Fruit fly (Drosophila melanogaster) whole organism, embryonic: ENCODE data around the gene spas.
A peak's percentile ranks its signal among the peaks of the same experiment; 100 is the strongest.

Experiments
- ATbp ChIP-seq: fragments of 200-800 bp; sonication (Bioruptor generic); optimal IDR thresholded peaks from 2 replicates; lab custom pipeline; 2017; ENCODE audit warnings: missing biosample characterization, mild to moderate bottlenecking, missing genetic modification characterization, missing genetic modification reagents
- Asciz ChIP-seq: fragments of 200-800 bp; sonication (Bioruptor generic); optimal IDR thresholded peaks from 2 replicates; lab custom pipeline; 2017; ENCODE audit warnings: missing biosample characterization, mild to moderate bottlenecking, missing genetic modification characterization, missing genetic modification reagents
- CG11695 ChIP-seq: fragments of 200-800 bp; sonication (Bioruptor generic); IDR thresholded peaks from 3 replicates; pipeline ENCODE4 v1.3.6; 2022; ENCODE audit warnings: missing biosample characterization, missing genetic modification characterization
- CG12071 ChIP-seq: fragments of 200-800 bp; sonication (Bioruptor generic); optimal IDR thresholded peaks from 3 replicates; lab custom pipeline; 2018; ENCODE audit warnings: missing biosample characterization, mild to moderate bottlenecking, missing genetic modification characterization
- CG12219 ChIP-seq: fragments of 200-800 bp; sonication (Bioruptor generic); optimal IDR thresholded peaks from 3 replicates; lab custom pipeline; 2018; ENCODE audit warnings: missing biosample characterization, mild to moderate bottlenecking, missing genetic modification characterization
- CG15514 ChIP-seq: fragments of 200-800 bp; sonication (Bioruptor generic); optimal IDR thresholded peaks from 3 replicates; lab custom pipeline; 2017; ENCODE audit warnings: missing biosample characterization, missing genetic modification characterization, mild to moderate bottlenecking, moderate library complexity, missing genetic modification reagents
- CG1603 ChIP-seq: fragments of 200-800 bp; sonication (Bioruptor generic); optimal IDR thresholded peaks from 2 replicates; lab custom pipeline; 2019; ENCODE audit warnings: missing biosample characterization, mild to moderate bottlenecking, missing genetic modification characterization, moderate library complexity
- CG16863 ChIP-seq: fragments of 200-800 bp; sonication (Bioruptor generic); optimal IDR thresholded peaks from 3 replicates; lab custom pipeline; 2016; ENCODE audit warnings: missing biosample characterization, missing genetic modification characterization
- CG17802 ChIP-seq: fragments of 200-800 bp; sonication (Bioruptor generic); optimal IDR thresholded peaks from 2 replicates; lab custom pipeline; 2018; ENCODE audit warnings: missing biosample characterization, mild to moderate bottlenecking, missing genetic modification characterization, moderate library complexity
- CG18262 ChIP-seq: fragments of 200-800 bp; optimal IDR thresholded peaks from 3 replicates; lab custom pipeline; 2019; ENCODE audit warnings: missing biosample characterization, mild to moderate bottlenecking, missing genetic modification characterization, moderate library complexity
- CG30431 ChIP-seq: fragments of 200-800 bp; sonication (Bioruptor generic); optimal IDR thresholded peaks from 2 replicates; lab custom pipeline; 2017; ENCODE audit warnings: missing biosample characterization, missing genetic modification characterization
- CG4730 ChIP-seq: fragments of 200-800 bp; sonication (Bioruptor generic); IDR thresholded peaks from 2 replicates; pipeline ENCODE4 v1.3.6; 2022; ENCODE audit warnings: missing biosample characterization, missing genetic modification characterization
- CG6854 ChIP-seq: fragments of 200-800 bp; sonication (Bioruptor generic); optimal IDR thresholded peaks from 3 replicates; lab custom pipeline; 2017; ENCODE audit warnings: missing biosample characterization, mild to moderate bottlenecking, missing genetic modification characterization
- CG8359 ChIP-seq: fragments of 200-800 bp; sonication (Bioruptor generic); optimal IDR thresholded peaks from 2 replicates; lab custom pipeline; 2017; ENCODE audit warnings: missing biosample characterization, mild to moderate bottlenecking, missing genetic modification characterization, borderline replicate concordance
- CG8944 ChIP-seq: fragments of 200-800 bp; sonication (Bioruptor generic); optimal IDR thresholded peaks from 3 replicates; lab custom pipeline; 2016; ENCODE audit warnings: missing biosample characterization, missing genetic modification characterization
- CG9609 ChIP-seq: fragments of 200-800 bp; sonication (Bioruptor generic); optimal IDR thresholded peaks from 3 replicates; lab custom pipeline; 2016; ENCODE audit warnings: missing biosample characterization, missing genetic modification characterization
- CG9817 ChIP-seq: fragments of 200-800 bp; sonication (Bioruptor generic); optimal IDR thresholded peaks from 2 replicates; lab custom pipeline; 2018; ENCODE audit warnings: missing biosample characterization, mild to moderate bottlenecking, missing genetic modification characterization, moderate library complexity
- Dll ChIP-seq: fragments of 200-800 bp; sonication (Bioruptor generic); IDR thresholded peaks from 4 replicates; pipeline ENCODE4 v1.3.6; 2022; ENCODE audit warnings: missing biosample characterization, missing genetic modification characterization; ENCODE audit not compliant: partially characterized antibody
- Doc3 ChIP-seq: fragments of 200-800 bp; sonication (Bioruptor generic); IDR thresholded peaks from 3 replicates; pipeline ENCODE4 v1.3.6; 2022; ENCODE audit warnings: missing biosample characterization, missing genetic modification characterization; ENCODE audit not compliant: partially characterized antibody
- Ets65A ChIP-seq: fragments of 200-800 bp; sonication (Bioruptor generic); peaks from one replicate; lab custom pipeline; 2016; ENCODE audit warnings: missing biosample characterization, missing genetic modification characterization
- HHEX ChIP-seq: fragments of 200-800 bp; sonication (Bioruptor generic); optimal IDR thresholded peaks from 3 replicates; lab custom pipeline; 2017; ENCODE audit warnings: missing biosample characterization, mild to moderate bottlenecking, missing genetic modification characterization, missing genetic modification reagents
- HLH4C ChIP-seq: fragments of 200-800 bp; sonication (Bioruptor generic); IDR thresholded peaks from 3 replicates; pipeline ENCODE4 v1.3.6; 2022; ENCODE audit warnings: missing biosample characterization, missing genetic modification characterization; ENCODE audit not compliant: partially characterized antibody
- Hr3 ChIP-seq: fragments of 200-800 bp; sonication (Bioruptor generic); optimal IDR thresholded peaks from 3 replicates; lab custom pipeline; 2016; ENCODE audit warnings: missing biosample characterization, missing genetic modification characterization
- Nf-YB ChIP-seq: fragments of 200-800 bp; sonication (Bioruptor generic); optimal IDR thresholded peaks from 3 replicates; lab custom pipeline; 2019; ENCODE audit warnings: missing biosample characterization, mild to moderate bottlenecking, missing genetic modification characterization, moderate library complexity
- Pdp1 ChIP-seq, 2 experiments: fragments of 200-800 bp; sonication (Bioruptor generic); optimal IDR thresholded peaks; 3 replicates each; lab custom pipeline; 2016; ENCODE audit warnings: missing biosample characterization in 2 of 2, missing genetic modification characterization in 2 of 2, mild to moderate bottlenecking in 1 of 2, moderate library complexity in 1 of 2
- Ravus ChIP-seq: fragments of 200-800 bp; sonication (Bioruptor generic); IDR thresholded peaks from 2 replicates; pipeline ENCODE4 v1.3.6; 2022; ENCODE audit warnings: missing biosample characterization, missing genetic modification characterization
- Stat92E ChIP-seq, 3 experiments: fragments of >200 bp in 2 of 3; fragments of 200-800 bp in 1 of 3; sonication (Bioruptor generic) in 1 of 3; optimal IDR thresholded peaks; 2 replicates each; lab custom pipeline; 2017 to 2019; ENCODE audit warnings: missing biosample characterization in 3 of 3, missing genetic modification characterization in 3 of 3, mild to moderate bottlenecking in 1 of 3, moderate library complexity in 1 of 3
- Taf1 ChIP-seq: fragments of 200-800 bp; sonication (Bioruptor generic); IDR thresholded peaks from 2 replicates; pipeline ENCODE4 v1.3.6; 2022; ENCODE audit warnings: missing biosample characterization, missing genetic modification characterization
- amos ChIP-seq: fragments of 200-800 bp; sonication (Bioruptor generic); IDR thresholded peaks from 2 replicates; pipeline ENCODE4 v1.3.6; 2022; ENCODE audit warnings: missing biosample characterization, missing genetic modification characterization; ENCODE audit not compliant: partially characterized antibody
- chinmo ChIP-seq: fragments of 200-800 bp; sonication (Bioruptor generic); IDR thresholded peaks from 4 replicates; pipeline ENCODE4 v1.3.6; 2022; ENCODE audit warnings: missing biosample characterization, missing genetic modification characterization; ENCODE audit not compliant: partially characterized antibody
- cwo ChIP-seq: fragments of 200-800 bp; sonication (Bioruptor generic); optimal IDR thresholded peaks from 3 replicates; lab custom pipeline; 2017; ENCODE audit warnings: missing biosample characterization, missing genetic modification characterization, mild to moderate bottlenecking, moderate library complexity, missing genetic modification reagents
- dan ChIP-seq: fragments of 200-800 bp; sonication (Bioruptor generic); IDR thresholded peaks from 2 replicates; pipeline ENCODE4 v1.3.6; 2022; ENCODE audit warnings: missing biosample characterization, missing genetic modification characterization
- danr ChIP-seq: fragments of 200-800 bp; sonication (Bioruptor generic); IDR thresholded peaks from 2 replicates; pipeline ENCODE4 v1.3.6; 2022; ENCODE audit warnings: missing biosample characterization, missing genetic modification characterization
- dati ChIP-seq: fragments of 200-800 bp; sonication (Bioruptor generic); IDR thresholded peaks from 2 replicates; pipeline ENCODE4 v1.3.6; 2022; ENCODE audit warnings: missing biosample characterization, missing genetic modification characterization
- ems ChIP-seq: fragments of 200-800 bp; sonication (Bioruptor generic); optimal IDR thresholded peaks from 3 replicates; lab custom pipeline; 2016; ENCODE audit warnings: missing biosample characterization, missing genetic modification characterization
- eve ChIP-seq, 2 experiments: fragments of >200 bp; optimal IDR thresholded peaks; 2 replicates each; lab custom pipeline; 2017; ENCODE audit warnings: missing biosample characterization in 2 of 2, missing genetic modification characterization in 2 of 2
- gcm ChIP-seq: fragments of 200-800 bp; sonication (Bioruptor generic); optimal IDR thresholded peaks from 2 replicates; lab custom pipeline; 2019; ENCODE audit warnings: missing biosample characterization, mild to moderate bottlenecking, missing genetic modification characterization, moderate library complexity
- gsb ChIP-seq: fragments of 200-800 bp; sonication (Bioruptor generic); IDR thresholded peaks from 2 replicates; pipeline ENCODE4 v1.3.6; 2022; ENCODE audit warnings: missing biosample characterization, missing genetic modification characterization
- gsb-n ChIP-seq: fragments of 200-800 bp; sonication (Bioruptor generic); optimal IDR thresholded peaks from 3 replicates; lab custom pipeline; 2018; ENCODE audit warnings: missing biosample characterization, mild to moderate bottlenecking, missing genetic modification characterization
- jumu ChIP-seq: fragments of 200-800 bp; sonication (Bioruptor generic); optimal IDR thresholded peaks from 3 replicates; lab custom pipeline; 2016; ENCODE audit warnings: missing biosample characterization, missing genetic modification characterization
- lab ChIP-seq: fragments of 200-800 bp; sonication (Bioruptor generic); optimal IDR thresholded peaks from 3 replicates; lab custom pipeline; 2017; ENCODE audit warnings: missing biosample characterization, missing genetic modification characterization, mild to moderate bottlenecking, moderate library complexity, missing genetic modification reagents
- lbe ChIP-seq: fragments of 200-800 bp; sonication (Bioruptor generic); optimal IDR thresholded peaks from 2 replicates; lab custom pipeline; 2016; ENCODE audit warnings: missing biosample characterization, mild to moderate bottlenecking, missing genetic modification characterization
- pho ChIP-seq: fragments of 200-800 bp; sonication (Bioruptor generic); optimal IDR thresholded peaks from 2 replicates; lab custom pipeline; 2016; ENCODE audit warnings: missing biosample characterization, missing genetic modification characterization
- pita ChIP-seq: fragments of 200-800 bp; sonication (Bioruptor generic); optimal IDR thresholded peaks from 2 replicates; lab custom pipeline; 2017; ENCODE audit warnings: missing biosample characterization, mild to moderate bottlenecking, missing genetic modification characterization
- sim ChIP-seq: fragments of 200-800 bp; sonication (Bioruptor generic); IDR thresholded peaks from 2 replicates; pipeline ENCODE4 v1.3.6; 2022; ENCODE audit warnings: missing biosample characterization, missing genetic modification characterization
- tll ChIP-seq, 2 experiments: fragments of 200-800 bp in 1 of 2; fragments of >200 bp in 1 of 2; sonication (Bioruptor generic) in 1 of 2; optimal IDR thresholded peaks; 2 replicates each; lab custom pipeline; 2017 to 2019; ENCODE audit warnings: missing biosample characterization in 2 of 2, missing genetic modification characterization in 2 of 2, mild to moderate bottlenecking in 1 of 2, moderate library complexity in 1 of 2
- twi ChIP-seq: fragments of 200-800 bp; optimal IDR thresholded peaks from 2 replicates; lab custom pipeline; 2019; ENCODE audit warnings: missing biosample characterization, mild to moderate bottlenecking, missing genetic modification characterization, moderate library complexity
- usp ChIP-seq: fragments of >200 bp; optimal IDR thresholded peaks from 2 replicates; lab custom pipeline; 2017; ENCODE audit warnings: missing biosample characterization, missing genetic modification characterization
- z ChIP-seq: fragments of 200-800 bp; sonication (Bioruptor generic); IDR thresholded peaks from 3 replicates; pipeline ENCODE4 v1.3.6; 2022; ENCODE audit warnings: missing biosample characterization, missing genetic modification characterization
- zf30C ChIP-seq: fragments of 200-800 bp; sonication (Bioruptor generic); optimal IDR thresholded peaks from 3 replicates; lab custom pipeline; 2018; ENCODE audit warnings: missing biosample characterization, mild to moderate bottlenecking, missing genetic modification characterization

Gene spas

dm6 chr3R:24058041-24058440 is 20.0 kb downstream of the spas start, which contains the start of gene SMC1 (continued):
- TF ChIP-seq Dll (peak; percentile 98), CG1603 (tag; lab: Kevin White, UChicago) (peak; percentile 81), CG18262 (tag; lab: Kevin White, UChicago) (peak; percentile 15), pho (GFP tag; lab: Kevin White, UChicago) (peak; percentile 64), jumu (peak; percentile 64), sim (GFP tag; lab: Robert Waterston, UW) (no peak), HLH4C (GFP tag; lab: Robert Waterston, UW) (peak; percentile 98), CG4730 (no peak), CG9817 (tag; lab: Kevin White, UChicago) (no peak), dan (GFP tag; lab: Robert Waterston, UW) (no peak), danr (GFP tag; lab: Robert Waterston, UW) (no peak), gcm (GFP tag; lab: Kevin White, UChicago) (no peak), tll (GFP tag; optimal IDR thresholded peaks at IDR 0.05; lab: Kevin White, UChicago) (no peak), pita (no peak), chinmo (GFP tag; lab: Robert Waterston, UW) (peak; percentile 100), Asciz (GFP tag; lab: Kevin White, UChicago) (no peak), Ravus (GFP tag; lab: Robert Waterston, UW) (no peak), Pdp1 (GFP tag; optimal IDR thresholded peaks at IDR 0.05; lab: Kevin White, UChicago) (peak in 1 of 2 experiments; percentile 23), CG16863 (no peak), CG8944 (GFP tag; lab: Kevin White, UChicago) (no peak), gsb-n (tag; lab: Kevin White, UChicago) (no peak), HHEX (GFP tag; lab: Kevin White, UChicago) (no peak), Ets65A (GFP tag; lab: Kevin White, UChicago) (peak; percentile 35), CG30431 (no peak), CG8359 (GFP tag; lab: Kevin White, UChicago) (no peak), dati (GFP tag; lab: Robert Waterston, UW) (no peak), gsb (GFP tag; lab: Robert Waterston, UW) (no peak), CG15514 (GFP tag; lab: Kevin White, UChicago) (no peak), twi (no peak), Doc3 (GFP tag; lab: Robert Waterston, UW) (peak; percentile 99), CG17802 (tag; lab: Kevin White, UChicago) (no peak), CG12219 (GFP tag; lab: Kevin White, UChicago) (no peak), ems (GFP tag; lab: Kevin White, UChicago) (peak; percentile 23), CG11695 (GFP tag; lab: Robert Waterston, UW) (no peak), lab (GFP tag; lab: Kevin White, UChicago) (no peak), CG12071 (GFP tag; lab: Kevin White, UChicago) (no peak), usp (GFP tag; lab: Kevin White, UChicago) (no peak), cwo (GFP tag; lab: Kevin White, UChicago) (no peak), lbe (peak; percentile 76), CG9609 (no peak), zf30C (GFP tag; lab: Kevin White, UChicago) (no peak), Hr3 (GFP tag; lab: Kevin White, UChicago) (no peak), Stat92E (GFP tag; optimal IDR thresholded peaks at IDR 0.05; lab: Kevin White, UChicago) (peak in 1 of 3 experiments; percentile 60), Taf1 (GFP tag; lab: Robert Waterston, UW) (no peak), eve (GFP tag; optimal IDR thresholded peaks at IDR 0.05; lab: Kevin White, UChicago) (no peak), z (no peak), amos (peak; percentile 100), Nf-YB (GFP tag; lab: Kevin White, UChicago) (no peak), CG6854 (no peak), ATbp (GFP tag; lab: Kevin White, UChicago) (no peak)
